Worm (Caenorhabditis elegans) whole organism, L1 larva: Measurements from ENCODE around the gene Y39B6A.29.
A peak's percentile ranks its signal among the peaks of the same experiment; 100 is the strongest.

Experiments
- C04F5.9 ChIP-seq: sonication (generic microtip); optimal IDR thresholded peaks from 2 replicates; lab custom pipeline; 2016; ENCODE audit warnings: missing genetic modification characterization, missing compliant biosample characterization
- C16A3.4 ChIP-seq: fragments of 150-350 bp; optimal IDR thresholded peaks from 2 replicates; lab custom pipeline; 2014; ENCODE audit warnings: missing biosample characterization, missing genetic modification characterization
- C34B4.2 ChIP-seq: sonication (generic microtip); optimal IDR thresholded peaks from 2 replicates; lab custom pipeline; 2017; ENCODE audit warnings: mild to moderate bottlenecking, missing genetic modification characterization, missing compliant biosample characterization
- ama-1 ChIP-seq: fragments of 150-350 bp; optimal IDR thresholded peaks from 2 replicates; lab custom pipeline; 2014
- ceh-90 ChIP-seq: sonication (generic microtip); optimal IDR thresholded peaks from 2 replicates; lab custom pipeline; 2016; ENCODE audit warnings: missing genetic modification characterization, missing compliant biosample characterization
- dsc-1 ChIP-seq: sonication (generic microtip); optimal IDR thresholded peaks from 2 replicates; lab custom pipeline; 2016; ENCODE audit warnings: mild to moderate bottlenecking, missing genetic modification characterization, missing compliant biosample characterization
- efl-3 ChIP-seq: fragments of 200-800 bp; sonication (Bioruptor generic); optimal IDR thresholded peaks from 2 replicates; lab custom pipeline; 2018; ENCODE audit warnings: mild to moderate bottlenecking, missing genetic modification characterization, missing compliant biosample characterization
- egl-13 ChIP-seq: sonication (generic microtip); optimal IDR thresholded peaks from 2 replicates; lab custom pipeline; 2016; ENCODE audit warnings: missing genotype, missing genetic modification reagents, missing genetic modification characterization, missing compliant biosample characterization
- egl-27 ChIP-seq, 2 experiments: fragments of 150-350 bp in 1 of 2; sonication (generic microtip); optimal IDR thresholded peaks; 3 replicates each; lab custom pipeline; 2017 to 2018; ENCODE audit warnings: missing biosample characterization in 2 of 2, missing genetic modification characterization in 2 of 2, missing genetic modification reagents in 2 of 2
- elt-2 ChIP-seq: sonication (generic microtip); optimal IDR thresholded peaks from 2 replicates; lab custom pipeline; 2016; ENCODE audit warnings: missing genetic modification characterization, mild to moderate bottlenecking, inconsistent platforms, missing compliant biosample characterization, missing genetic modification reagents
- elt-3 ChIP-seq, 6 experiments: fragments of 150-350 bp in 1 of 6; sonication (generic microtip); optimal IDR thresholded peaks; 2 replicates each; lab custom pipeline; 2017 to 2018; ENCODE audit warnings: missing biosample characterization in 6 of 6, missing genetic modification characterization in 6 of 6, inconsistent platforms in 1 of 6
- fkh-10 ChIP-seq: sonication (generic microtip); optimal IDR thresholded peaks from 2 replicates; lab custom pipeline; 2017; ENCODE audit warnings: missing biosample characterization, missing genetic modification reagents, missing genetic modification characterization
- fos-1 ChIP-seq: fragments of 150-350 bp; optimal IDR thresholded peaks from 2 replicates; lab custom pipeline; 2014; ENCODE audit warnings: missing biosample characterization, missing genetic modification characterization
- grh-1 ChIP-seq: fragments of 200-800 bp; sonication (Bioruptor generic); IDR thresholded peaks from 2 replicates; pipeline ENCODE4 v1.3.6; 2022; ENCODE audit warnings: missing genetic modification reagents, missing genetic modification characterization, missing compliant biosample characterization
- hlh-17 ChIP-seq: fragments of 200-800 bp; sonication (Bioruptor generic); optimal IDR thresholded peaks from 2 replicates; lab custom pipeline; 2018; ENCODE audit warnings: missing genetic modification characterization, mild to moderate bottlenecking, missing compliant biosample characterization, moderate library complexity, borderline replicate concordance
- hlh-4 ChIP-seq: sonication (generic microtip); optimal IDR thresholded peaks from 2 replicates; lab custom pipeline; 2016; ENCODE audit warnings: mild to moderate bottlenecking, missing genetic modification characterization, missing compliant biosample characterization
- isw-1 ChIP-seq: fragments of 200-800 bp; sonication (Bioruptor generic); IDR thresholded peaks from 2 replicates; pipeline ENCODE4 v1.3.6; 2022; ENCODE audit warnings: missing genetic modification characterization, missing compliant biosample characterization
- jun-1 ChIP-seq: fragments of 150-350 bp; optimal IDR thresholded peaks from 2 replicates; lab custom pipeline; 2014; ENCODE audit warnings: missing biosample characterization, missing genetic modification reagents, missing genetic modification characterization
- lin-13 ChIP-seq: fragments of 150-350 bp; optimal IDR thresholded peaks from 2 replicates; lab custom pipeline; 2014; ENCODE audit warnings: missing biosample characterization, missing genetic modification reagents, missing genetic modification characterization
- lin-14 ChIP-seq: fragments of 200-800 bp; sonication (Bioruptor generic); optimal IDR thresholded peaks from 2 replicates; lab custom pipeline; 2018; ENCODE audit warnings: mild to moderate bottlenecking, missing genetic modification characterization, moderate library complexity, missing compliant biosample characterization
- lin-35 ChIP-seq, 2 experiments: fragments of 150-350 bp; optimal IDR thresholded peaks; 2 replicates each; lab custom pipeline; 2014; ENCODE audit warnings: missing biosample characterization in 2 of 2, missing genetic modification characterization in 2 of 2, missing genetic modification reagents in 2 of 2
- lsy-2 ChIP-seq, 2 experiments: fragments of 150-350 bp; optimal IDR thresholded peaks; 2 replicates each; lab custom pipeline; 2014; ENCODE audit warnings: missing biosample characterization in 2 of 2, missing genetic modification characterization in 2 of 2
- mep-1 ChIP-seq: fragments of 150-350 bp; optimal IDR thresholded peaks from 2 replicates; lab custom pipeline; 2014; ENCODE audit warnings: missing biosample characterization, missing genetic modification characterization
- nhr-11 ChIP-seq: fragments of 150-350 bp; optimal IDR thresholded peaks from 2 replicates; lab custom pipeline; 2014; ENCODE audit warnings: missing biosample characterization, missing genetic modification characterization
- nhr-19 ChIP-seq: fragments of 200-800 bp; sonication (Bioruptor generic); conservative IDR thresholded peaks from 2 replicates; pipeline ENCODE4 v1.3.6; 2022; ENCODE audit warnings: missing genetic modification characterization, missing compliant biosample characterization
- nhr-20 ChIP-seq: sonication (generic microtip); optimal IDR thresholded peaks from 2 replicates; lab custom pipeline; 2016; ENCODE audit warnings: mild to moderate bottlenecking, missing genetic modification characterization, missing compliant biosample characterization
- nhr-90 ChIP-seq: sonication (generic microtip); optimal IDR thresholded peaks from 2 replicates; lab custom pipeline; 2016; ENCODE audit warnings: mild to moderate bottlenecking, missing genetic modification characterization, missing compliant biosample characterization; ENCODE audit not compliant: poor library complexity
- pax-3 ChIP-seq: fragments of 200-800 bp; sonication (Bioruptor generic); optimal IDR thresholded peaks from 2 replicates; lab custom pipeline; 2018; ENCODE audit warnings: mild to moderate bottlenecking, missing genetic modification characterization, moderate library complexity, missing compliant biosample characterization
- rnt-1 ChIP-seq: sonication (generic microtip); optimal IDR thresholded peaks from 2 replicates; lab custom pipeline; 2016; ENCODE audit warnings: mild to moderate bottlenecking, missing genetic modification characterization, moderate library complexity, missing compliant biosample characterization
- skn-1 ChIP-seq: fragments of 150-350 bp; optimal IDR thresholded peaks from 2 replicates; lab custom pipeline; 2014; ENCODE audit warnings: missing biosample characterization, missing genetic modification characterization
- snpc-4 ChIP-seq: fragments of 150-350 bp; optimal IDR thresholded peaks from 2 replicates; lab custom pipeline; 2014; ENCODE audit warnings: missing biosample characterization, missing genetic modification characterization
- sox-4 ChIP-seq: sonication (generic microtip); optimal IDR thresholded peaks from 2 replicates; lab custom pipeline; 2016; ENCODE audit warnings: missing genetic modification characterization, missing compliant biosample characterization
- sptf-1 ChIP-seq: fragments of 150-350 bp; optimal IDR thresholded peaks from 2 replicates; lab custom pipeline; 2014; ENCODE audit warnings: missing biosample characterization, missing genetic modification characterization
- sup-37 ChIP-seq: fragments of 200-800 bp; sonication (Bioruptor generic); optimal IDR thresholded peaks from 2 replicates; lab custom pipeline; 2018; ENCODE audit warnings: mild to moderate bottlenecking, missing genetic modification characterization, missing compliant biosample characterization
- swsn-7 ChIP-seq: sonication (generic microtip); optimal IDR thresholded peaks from 2 replicates; lab custom pipeline; 2016; ENCODE audit warnings: missing genetic modification characterization, missing compliant biosample characterization
- tlp-1 ChIP-seq: fragments of 150-350 bp; optimal IDR thresholded peaks from 2 replicates; lab custom pipeline; 2014; ENCODE audit warnings: missing biosample characterization, missing genetic modification characterization
- unc-30 ChIP-seq: sonication (generic microtip); optimal IDR thresholded peaks from 2 replicates; lab custom pipeline; 2017; ENCODE audit warnings: missing biosample characterization, missing genetic modification characterization
- unc-62 ChIP-seq: fragments of 150-350 bp; optimal IDR thresholded peaks from 2 replicates; lab custom pipeline; 2014; ENCODE audit warnings: missing biosample characterization, missing genetic modification reagents, missing genetic modification characterization
- unc-86 ChIP-seq: sonication (generic microtip); optimal IDR thresholded peaks from 2 replicates; lab custom pipeline; 2016; ENCODE audit warnings: missing genetic modification characterization, missing compliant biosample characterization
- zip-4 ChIP-seq: fragments of 200-800 bp; sonication (Bioruptor generic); optimal IDR thresholded peaks from 2 replicates; lab custom pipeline; 2018; ENCODE audit warnings: mild to moderate bottlenecking, missing genetic modification characterization, moderate library complexity, missing compliant biosample characterization

Gene Y39B6A.29

DNA sequence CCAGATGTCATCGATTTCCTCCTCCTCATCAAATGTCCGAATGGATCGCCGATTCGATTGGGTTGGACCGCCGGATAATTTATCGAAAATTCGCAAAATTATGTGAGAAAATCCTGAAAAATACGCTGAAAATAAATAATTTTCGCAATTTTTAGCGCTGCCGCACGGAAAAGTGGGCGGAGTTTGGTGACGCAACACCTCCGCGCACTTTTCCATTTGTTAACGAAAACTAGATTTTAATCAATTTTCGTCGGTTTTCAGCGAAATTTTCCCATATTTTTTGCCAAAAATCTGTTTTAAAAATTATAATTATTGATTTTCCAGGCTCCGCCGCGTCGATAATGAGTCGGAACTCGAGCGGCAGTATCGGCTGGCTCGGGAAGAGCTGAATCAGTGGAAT is 23.6 kb downstream of the Y39B6A.29 start, which contains the start of gene Y39B6A.34 (continued):
- TF ChIP-seq snpc-4 (no peak), nhr-19 (GFP tag; lab: Robert Waterston, UW) (peak; percentile 52), elt-2 (tag; lab: Kevin White, UChicago) (peak; percentile 12), ceh-90 (no peak), jun-1 (tag; lab: Kevin White, UChicago) (no peak), tlp-1 (tag; lab: Kevin White, UChicago) (no peak), skn-1 (tag; lab: Kevin White, UChicago) (peak; percentile 14), lin-14 (no peak), elt-3 (tag; optimal IDR thresholded peaks at IDR 0.05; lab: Kevin White, UChicago) (no peak), fos-1 (tag; lab: Kevin White, UChicago) (no peak), dsc-1 (tag; lab: Kevin White, UChicago) (peak; percentile 23), unc-86 (tag; lab: Kevin White, UChicago) (no peak), lin-35 (GFP tag; optimal IDR thresholded peaks at IDR 0.05; lab: Kevin White, UChicago) (peak in 1 of 2 experiments; percentile 30), zip-4 (GFP tag; lab: Kevin White, UChicago) (no peak), mep-1 (tag; lab: Kevin White, UChicago) (no peak), lin-13 (GFP tag; lab: Kevin White, UChicago) (no peak), lsy-2 (tag; optimal IDR thresholded peaks at IDR 0.05; lab: Kevin White, UChicago) (peak; percentile 11 to 48), C34B4.2 (no peak), unc-62 (no peak), nhr-90 (tag; lab: Kevin White, UChicago) (no peak), sup-37 (GFP tag; lab: Kevin White, UChicago) (no peak), ama-1 (lab: Kevin White, UChicago) (no peak), rnt-1 (no peak), nhr-20 (tag; lab: Kevin White, UChicago) (no peak), C04F5.9 (tag; lab: Kevin White, UChicago) (no peak), swsn-7 (tag; lab: Kevin White, UChicago) (peak; percentile 36), pax-3 (tag; lab: Kevin White, UChicago) (no peak), sox-4 (tag; lab: Kevin White, UChicago) (no peak), sptf-1 (tag; lab: Kevin White, UChicago) (no peak), egl-13 (tag; lab: Kevin White, UChicago) (no peak), nhr-11 (tag; lab: Kevin White, UChicago) (no peak)

DNA sequence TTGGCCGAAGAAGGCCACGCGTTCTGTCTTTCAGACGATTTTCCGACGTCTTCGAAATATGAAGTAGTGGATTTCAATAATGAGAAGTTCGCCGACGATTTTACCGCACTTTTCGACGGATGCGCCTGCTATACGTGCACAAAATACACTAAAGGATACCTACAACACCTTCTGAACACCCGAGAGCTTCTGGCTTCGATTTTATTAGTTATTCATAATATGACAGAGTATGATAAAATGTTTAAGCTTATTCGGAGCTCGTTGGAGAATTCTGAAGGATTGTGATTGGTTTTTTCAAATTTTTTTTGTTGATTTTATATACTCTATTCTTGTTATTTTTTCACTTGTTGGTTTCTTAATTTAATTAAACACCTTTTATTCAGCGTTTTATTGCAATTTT is 24.0 kb downstream of the Y39B6A.29 start:
- TF ChIP-seq hlh-17 (GFP tag; lab: Kevin White, UChicago) = no peak
- no peak for TF ChIP-seq fos-1 (tag; lab: Kevin White, UChicago)
- TF ChIP-seq C16A3.4 (tag; lab: Kevin White, UChicago) = no peak
- no peak for TF ChIP-seq efl-3 (GFP tag; lab: Kevin White, UChicago)
- TF ChIP-seq grh-1 (GFP tag; lab: Robert Waterston, UW) = no peak
- TF ChIP-seq sup-37 (GFP tag; lab: Kevin White, UChicago) = no peak

DNA sequence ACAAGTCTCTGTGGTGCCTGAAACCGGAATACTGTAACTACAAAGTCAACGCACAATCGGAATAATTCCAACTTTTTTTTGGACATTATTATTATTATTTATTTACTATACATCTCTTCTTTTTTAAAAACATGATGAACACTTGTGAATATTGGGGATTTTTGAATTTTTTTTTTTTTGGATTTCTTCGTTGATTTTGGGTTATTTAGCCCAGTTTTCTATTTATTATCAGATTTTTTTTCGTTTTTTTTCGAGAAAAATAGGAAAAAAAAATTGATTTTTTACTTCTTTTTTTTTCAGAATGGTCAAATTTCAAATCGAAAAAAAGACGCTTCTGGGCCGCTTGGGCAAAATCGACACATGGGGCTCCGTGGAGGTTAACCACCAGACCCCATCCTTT is 26.5 kb downstream of the Y39B6A.29 start, which contains the start of gene tgt-2:
tgt-2 (plus strand) TSS at position 301 of the 400 bp plus-strand sequence.
- TF ChIP-seq lin-14 (no peak), skn-1 (tag; lab: Kevin White, UChicago) (no peak), unc-30 (no peak)

DNA sequence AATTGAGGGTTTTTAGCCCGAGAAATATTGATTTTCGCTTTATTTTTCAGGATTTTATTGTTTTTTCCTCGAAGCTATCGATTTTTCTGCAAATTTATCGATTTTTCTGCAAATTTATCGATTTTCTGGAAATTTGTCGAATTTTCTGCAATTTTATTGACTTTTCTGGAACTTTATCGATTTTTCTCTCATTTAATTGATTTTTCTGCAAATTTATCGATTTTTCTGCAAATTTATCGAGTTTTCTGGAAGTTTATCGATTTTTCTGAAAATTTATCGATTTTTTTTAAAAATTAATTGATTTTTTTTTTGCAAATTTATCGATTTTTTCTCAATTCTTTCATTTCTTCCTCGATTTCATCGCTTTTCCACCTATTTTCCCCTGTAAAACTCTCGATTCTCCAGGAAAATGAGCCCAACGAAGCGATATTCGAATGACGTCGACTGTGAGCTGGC is 31.0 kb downstream of the Y39B6A.29 start, which contains the start of gene gtf-2F2:
gtf-2F2 (plus strand) TSS at position 406 of the 456 bp plus-strand sequence.
- TF ChIP-seq egl-27 (tag; optimal IDR thresholded peaks at IDR 0.05; lab: Kevin White, UChicago) (no peak), isw-1 (GFP tag; lab: Robert Waterston, UW) (no peak), fkh-10 (GFP tag; lab: Kevin White, UChicago) (no peak), hlh-4 (tag; lab: Kevin White, UChicago) (no peak), unc-30 (no peak)
- TF ChIP-seq, all 84 proteins: peak for 0
